Worm (Caenorhabditis elegans): ENCODE data around the gene ZK930.7.

DNA sequence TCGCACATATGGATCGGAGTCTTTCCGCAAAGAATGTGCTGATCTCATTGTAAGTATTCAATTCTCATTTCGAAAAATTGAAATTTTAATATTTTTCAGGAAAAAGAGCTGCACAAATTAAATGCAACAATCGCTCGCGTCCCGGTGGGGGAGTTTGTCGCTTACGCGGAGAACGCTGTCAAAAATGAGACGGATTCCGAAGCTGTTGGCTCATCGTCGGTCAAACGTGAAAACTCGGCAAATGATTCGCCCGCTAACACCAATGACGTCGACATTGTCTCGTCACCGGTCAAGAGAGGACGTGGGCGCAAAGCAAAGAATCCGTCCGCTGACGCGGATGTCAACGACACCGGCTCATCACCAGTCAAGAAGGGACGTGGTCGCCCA lies 2.1 kb downstream of the ZK930.7 start:
- no peak for TF ChIP-seq ceh-8 (GFP tag; optimal IDR thresholded peaks at IDR 0.05)
- TF ChIP-seq snpc-4 (tag; optimal IDR thresholded peaks at IDR 0.05) = no peak
- no peak for TF ChIP-seq zag-1 (tag; optimal IDR thresholded peaks at IDR 0.05)
- no peak for TF ChIP-seq egl-27 (tag; optimal IDR thresholded peaks at IDR 0.05)
- TF ChIP-seq lin-15B (tag; optimal IDR thresholded peaks at IDR 0.05) = no peak
- no peak for TF ChIP-seq ama-1 (optimal IDR thresholded peaks at IDR 0.05)
- no peak for TF ChIP-seq mef-2 (tag; optimal IDR thresholded peaks at IDR 0.05)
- TF ChIP-seq pqm-1 (tag; optimal IDR thresholded peaks at IDR 0.05) = no peak
- no peak for TF ChIP-seq unc-130 (tag; optimal IDR thresholded peaks at IDR 0.05)
- no peak for TF ChIP-seq nhr-76 (tag; optimal IDR thresholded peaks at IDR 0.05)
- no peak for TF ChIP-seq swsn-7 (tag; optimal IDR thresholded peaks at IDR 0.05)
- no peak for TF ChIP-seq sox-4 (tag; optimal IDR thresholded peaks at IDR 0.05)
- no peak for TF ChIP-seq skn-1 (tag; optimal IDR thresholded peaks at IDR 0.05)

All from whole organism, L1 larva.